Fruit fly (Drosophila melanogaster) whole organism, adult: Measurements from ENCODE around the gene Cad89D.

Experiments used
- CG11617 ChIP-seq: fragments of 200-800 bp; sonication (Bioruptor generic); optimal IDR thresholded peaks from 2 replicates; lab custom pipeline; 2017; ENCODE audit warnings: mild to moderate bottlenecking, missing biosample characterization, missing genetic modification reagents, missing genetic modification characterization
- CG1620 ChIP-seq: fragments of 200-800 bp; sonication (Bioruptor generic); optimal IDR thresholded peaks from 2 replicates; lab custom pipeline; 2016; ENCODE audit warnings: missing biosample characterization, missing genetic modification characterization
- CG33017 ChIP-seq: fragments of 200-800 bp; sonication (Bioruptor generic); optimal IDR thresholded peaks from 2 replicates; lab custom pipeline; 2018; ENCODE audit warnings: missing biosample characterization, mild to moderate bottlenecking, missing genetic modification characterization, moderate library complexity
- CG5204 ChIP-seq: fragments of 200-800 bp; sonication (Bioruptor generic); optimal IDR thresholded peaks from 2 replicates; lab custom pipeline; 2016; ENCODE audit warnings: missing biosample characterization, missing genetic modification characterization
- CG7045 ChIP-seq: fragments of 200-800 bp; sonication (Bioruptor generic); optimal IDR thresholded peaks from 2 replicates; lab custom pipeline; 2017; ENCODE audit warnings: missing biosample characterization, mild to moderate bottlenecking, missing genetic modification characterization
- Clk ChIP-seq: fragments of 200-800 bp; sonication (Bioruptor generic); optimal IDR thresholded peaks from 2 replicates; lab custom pipeline; 2017; ENCODE audit warnings: missing biosample characterization, missing genetic modification characterization
- Crg-1 ChIP-seq: fragments of 200-800 bp; sonication (Bioruptor generic); optimal IDR thresholded peaks from 2 replicates; lab custom pipeline; 2016; ENCODE audit warnings: missing biosample characterization, missing genetic modification characterization
- cnc ChIP-seq, 2 experiments: fragments of >200 bp; optimal IDR thresholded peaks; 2 replicates each; lab custom pipeline; 2017
- kay ChIP-seq: fragments of 200-800 bp; sonication (Bioruptor generic); peaks from one replicate; lab custom pipeline; 2016; ENCODE audit warnings: missing biosample characterization, missing genetic modification characterization, borderline replicate concordance
- ovo ChIP-seq: fragments of 200-800 bp; sonication (Bioruptor generic); optimal IDR thresholded peaks from 2 replicates; lab custom pipeline; 2016; ENCODE audit warnings: missing biosample characterization, missing genetic modification characterization
- pad ChIP-seq: fragments of 200-800 bp; sonication (Bioruptor generic); optimal IDR thresholded peaks from 3 replicates; lab custom pipeline; 2017; ENCODE audit warnings: missing biosample characterization, missing genetic modification characterization, mild to moderate bottlenecking, moderate library complexity, missing genetic modification reagents
- tj ChIP-seq: fragments of 200-800 bp; sonication (Bioruptor generic); optimal IDR thresholded peaks from 3 replicates; lab custom pipeline; 2017; ENCODE audit warnings: missing biosample characterization, mild to moderate bottlenecking, missing genetic modification characterization, moderate library complexity

DNA sequence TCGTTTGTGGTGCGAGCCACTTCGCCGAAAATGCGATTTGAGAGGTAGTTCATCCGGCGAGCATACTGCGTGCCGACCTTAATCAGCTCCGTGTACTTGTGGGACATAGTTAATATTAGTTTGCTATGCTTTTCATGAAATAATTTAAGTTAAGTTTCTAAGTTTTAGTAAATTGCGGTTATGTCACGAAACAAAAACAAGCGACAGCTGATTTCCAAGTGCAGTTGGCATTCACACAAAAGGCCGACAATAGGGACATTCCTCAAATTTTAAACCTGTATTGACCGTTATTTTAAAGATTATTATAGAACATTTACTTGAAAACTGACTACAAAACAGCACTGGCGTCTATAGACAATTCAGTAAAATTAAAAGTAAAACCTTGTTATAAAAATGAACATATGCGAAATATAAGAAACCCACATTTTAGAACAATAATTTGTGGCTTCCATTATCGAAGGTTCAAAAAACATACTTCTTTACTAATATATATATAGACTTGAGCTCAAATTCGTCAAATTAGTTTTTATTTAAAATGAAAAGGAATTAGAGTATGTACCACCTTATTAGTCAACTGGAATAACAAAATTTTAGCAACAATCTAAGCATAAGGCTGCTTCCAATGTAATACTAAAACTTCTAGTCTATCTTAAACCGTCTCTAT, 58.7 kb downstream of the Cad89D start, which contains the start of gene mRpS33:
- no peak for TF ChIP-seq kay (GFP tag; lab: Kevin White, UChicago)
- no peak for TF ChIP-seq CG5204
- no peak for TF ChIP-seq pad (GFP tag; lab: Kevin White, UChicago)
- TF ChIP-seq CG33017, result no peak
- no peak for TF ChIP-seq tj (GFP tag; lab: Kevin White, UChicago)
- TF ChIP-seq Clk (GFP tag; lab: Kevin White, UChicago), result no peak
- TF ChIP-seq ovo (GFP tag; lab: Kevin White, UChicago), result no peak
- no peak for TF ChIP-seq CG7045
- TF ChIP-seq CG11617 (GFP tag; lab: Kevin White, UChicago), result no peak
- TF ChIP-seq cnc (optimal IDR thresholded peaks at IDR 0.05; lab: Kevin White, UChicago), result no peak
- TF ChIP-seq Crg-1 (GFP tag; lab: Kevin White, UChicago), result no peak
- no peak for TF ChIP-seq CG1620 (GFP tag; lab: Kevin White, UChicago)
